Worm (Caenorhabditis elegans) whole organism, early embryonic: Measurements from ENCODE around the gene srsx-14.

Experiments
- ama-1 ChIP-seq: fragments of 150-350 bp; optimal IDR thresholded peaks from 2 replicates; lab custom pipeline; 2014
- ceh-13 ChIP-seq: fragments of 200-800 bp; sonication (Bioruptor generic); optimal IDR thresholded peaks from 2 replicates; lab custom pipeline; 2018; ENCODE audit warnings: mild to moderate bottlenecking, missing genetic modification characterization, missing compliant biosample characterization
- ets-7 ChIP-seq: sonication (generic microtip); optimal IDR thresholded peaks from 2 replicates; lab custom pipeline; 2016; ENCODE audit warnings: missing genotype, missing genetic modification characterization, missing compliant biosample characterization
- hmbx-1 ChIP-seq: sonication (generic microtip); optimal IDR thresholded peaks from 2 replicates; lab custom pipeline; 2016; ENCODE audit warnings: mild to moderate bottlenecking, missing genetic modification characterization, missing compliant biosample characterization
- scrt-1 ChIP-seq: fragments of 200-800 bp; sonication (Bioruptor generic); IDR thresholded peaks from 2 replicates; pipeline ENCODE4 v1.3.6; 2022; ENCODE audit warnings: missing genetic modification characterization, missing compliant biosample characterization
- sea-1 ChIP-seq: fragments of 200-800 bp; sonication (Bioruptor generic); conservative IDR thresholded peaks from 2 replicates; pipeline ENCODE4 v1.3.6; 2022; ENCODE audit warnings: missing genetic modification characterization, missing compliant biosample characterization
- tbx-11 ChIP-seq: fragments of 200-800 bp; sonication (Bioruptor generic); IDR thresholded peaks from 2 replicates; pipeline ENCODE4 v1.3.6; 2022; ENCODE audit warnings: missing genetic modification characterization, missing compliant biosample characterization
- tra-4 ChIP-seq: sonication (generic microtip); optimal IDR thresholded peaks from 2 replicates; lab custom pipeline; 2017; ENCODE audit warnings: missing genetic modification characterization, missing compliant biosample characterization

ce11 chrIV:5582760-5583159, 44.2 kb downstream of the srsx-14 start:
- TF ChIP-seq ama-1 (lab: Kevin White, UChicago) (no peak), tra-4 (tag; lab: Kevin White, UChicago) (no peak), hmbx-1 (tag; lab: Kevin White, UChicago) (no peak), ceh-13 (GFP tag; lab: Kevin White, UChicago) (no peak), tbx-11 (GFP tag; lab: Robert Waterston, UW) (no peak), ets-7 (no peak), sea-1 (GFP tag; lab: Robert Waterston, UW) (no peak), scrt-1 (no peak)
